Fruit fly (Drosophila melanogaster) whole organism, prepupa: ENCODE data around the gene CG32284.

Experiments used
- CG1621 ChIP-seq: fragments of 200-800 bp; sonication (Bioruptor generic); optimal IDR thresholded peaks from 3 replicates; lab custom pipeline; 2018; ENCODE audit warnings: missing biosample characterization, mild to moderate bottlenecking, missing genetic modification characterization
- CG16779 ChIP-seq: fragments of 200-800 bp; sonication (Bioruptor generic); optimal IDR thresholded peaks from 3 replicates; lab custom pipeline; 2017; ENCODE audit warnings: missing biosample characterization, mild to moderate bottlenecking, missing genetic modification characterization
- CG3032 ChIP-seq: fragments of 200-800 bp; optimal IDR thresholded peaks from 2 replicates; lab custom pipeline; 2019; ENCODE audit warnings: missing biosample characterization, mild to moderate bottlenecking, missing genetic modification characterization, moderate library complexity
- CG34406 ChIP-seq: fragments of 200-800 bp; sonication (Bioruptor generic); optimal IDR thresholded peaks from 3 replicates; lab custom pipeline; 2016; ENCODE audit warnings: missing biosample characterization, missing genetic modification characterization
- CG4318 ChIP-seq: fragments of 200-800 bp; sonication (Bioruptor generic); optimal IDR thresholded peaks from 3 replicates; lab custom pipeline; 2017; ENCODE audit warnings: missing biosample characterization, mild to moderate bottlenecking, missing genetic modification characterization
- CG6854 ChIP-seq: fragments of 200-800 bp; sonication (Bioruptor generic); optimal IDR thresholded peaks from 2 replicates; lab custom pipeline; 2017; ENCODE audit warnings: missing biosample characterization, mild to moderate bottlenecking, missing genetic modification characterization
- Eip78C ChIP-seq: fragments of 200-800 bp; sonication (Bioruptor generic); peaks from one replicate; lab custom pipeline; 2016; ENCODE audit warnings: missing biosample characterization, missing genetic modification characterization
- Lpt ChIP-seq: fragments of 200-800 bp; sonication (Bioruptor generic); optimal IDR thresholded peaks from 3 replicates; lab custom pipeline; 2016; ENCODE audit warnings: missing biosample characterization, missing genetic modification characterization
- Smox ChIP-seq: fragments of 200-800 bp; sonication (Bioruptor generic); optimal IDR thresholded peaks from 3 replicates; lab custom pipeline; 2016; ENCODE audit warnings: missing biosample characterization, missing genetic modification characterization

dm6 chr3L:3157651-3158050, 28.8 kb upstream of the CG32284 start:
- TF ChIP-seq Eip78C (GFP tag; lab: Kevin White, UChicago) = no peak
- no peak for TF ChIP-seq CG34406 (GFP tag; lab: Kevin White, UChicago)
- no peak for TF ChIP-seq CG3032 (tag; lab: Kevin White, UChicago)
- TF ChIP-seq CG16779 (tag; lab: Kevin White, UChicago) = no peak
- no peak for TF ChIP-seq Lpt (GFP tag; lab: Kevin White, UChicago)
- TF ChIP-seq CG4318 (GFP tag; lab: Kevin White, UChicago) = no peak
- TF ChIP-seq CG1621 (tag; lab: Kevin White, UChicago) = no peak
- no peak for TF ChIP-seq CG6854 (GFP tag; lab: Kevin White, UChicago)
- TF ChIP-seq Smox (GFP tag; lab: Kevin White, UChicago) = no peak
